Worm (Caenorhabditis elegans): ENCODE data around the gene C10E2.5.
A peak's percentile ranks its signal among the peaks of the same experiment; 100 is the strongest.

Gene C10E2.5

ce11 chrX:16799065-16799663 lies 44.8 kb upstream of the C10E2.5 start (continued):
- peak; percentile 3 for TF ChIP-seq ZK185.1 (tag; optimal IDR thresholded peaks at IDR 0.05; ENCODE audit: poor library complexity, severe bottlenecking)
- TF ChIP-seq lin-40 (tag; optimal IDR thresholded peaks at IDR 0.05): peak; percentile 31
- TF ChIP-seq rcor-1 (GFP tag; IDR thresholded peaks at IDR 0.05): peak; percentile 34; the same call in 1 of the 2 replicates

- TF ChIP-seq atf-7 (tag; optimal IDR thresholded peaks at IDR 0.05): peak; percentile 4
- no peak for TF ChIP-seq aptf-2 (GFP tag; conservative IDR thresholded peaks at IDR 0.05)
- TF ChIP-seq ztf-22 (GFP tag; optimal IDR thresholded peaks at IDR 0.05): peak; percentile 52
- no peak for TF ChIP-seq ztf-28 (GFP tag; IDR thresholded peaks at IDR 0.05)
- TF ChIP-seq unc-62 (GFP tag; optimal IDR thresholded peaks at IDR 0.05): no peak
- TF ChIP-seq nhr-80 (tag; optimal IDR thresholded peaks at IDR 0.05): peak; percentile 63
- TF ChIP-seq T26A5.8 (tag; optimal IDR thresholded peaks at IDR 0.05): no peak
- no peak for TF ChIP-seq attf-6 (GFP tag; IDR thresholded peaks at IDR 0.05)
- TF ChIP-seq lin-26 (GFP tag; IDR thresholded peaks at IDR 0.05): no peak
- no peak for TF ChIP-seq ZK185.1 (tag; optimal IDR thresholded peaks at IDR 0.05; ENCODE audit: poor library complexity, severe bottlenecking)
- TF ChIP-seq ama-1 (optimal IDR thresholded peaks at IDR 0.05): no peak
- TF ChIP-seq ama-1 (GFP tag; optimal IDR thresholded peaks at IDR 0.05): no peak
- peak in 1 of 2 experiments; percentile 28 for TF ChIP-seq let-607 (tag; optimal IDR thresholded peaks at IDR 0.05)
- TF ChIP-seq lsy-27 (tag; optimal IDR thresholded peaks at IDR 0.05; ENCODE audit: borderline replicate concordance, insufficient read depth): no peak
- TF ChIP-seq lin-54 (GFP tag; optimal IDR thresholded peaks at IDR 0.05): no peak
- no peak for TF ChIP-seq zfh-2 (GFP tag; conservative IDR thresholded peaks at IDR 0.05)
- TF ChIP-seq ztf-25 (GFP tag; IDR thresholded peaks at IDR 0.05): no peak
- no peak for TF ChIP-seq efl-1 (GFP tag; optimal IDR thresholded peaks at IDR 0.05)
- no peak for TF ChIP-seq ets-4 (GFP tag; optimal IDR thresholded peaks at IDR 0.05)
These were observed 44.2 kb upstream of the C10E2.5 start for ce11 chrX:16798621-16799020.

DNA sequence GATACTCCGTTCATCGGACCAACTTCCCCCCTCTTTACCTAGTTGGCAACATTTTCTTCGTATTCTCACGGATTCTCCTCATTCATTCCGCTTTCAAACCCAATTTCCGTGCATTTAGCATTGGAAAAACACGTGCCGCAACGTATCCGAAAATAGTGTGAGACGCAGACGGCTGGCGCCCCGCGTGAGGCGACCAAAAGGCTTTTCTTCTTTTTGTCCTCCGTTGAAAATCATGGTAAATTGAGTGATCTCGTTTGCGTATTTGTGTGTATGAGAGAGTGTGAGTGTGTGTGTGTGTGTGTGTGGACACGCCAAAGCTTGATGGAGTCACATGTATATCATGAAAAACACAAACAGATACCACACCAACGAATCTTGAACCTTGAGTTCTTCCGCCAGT lies 42.5 kb upstream of the C10E2.5 start:
- TF ChIP-seq sdz-38 (tag; optimal IDR thresholded peaks at IDR 0.05): no peak
- peak; percentile 59 for TF ChIP-seq ama-1 (optimal IDR thresholded peaks at IDR 0.05)
- TF ChIP-seq ama-1 (GFP tag; optimal IDR thresholded peaks at IDR 0.05): no peak
- peak; percentile 52; the same call in 1 of the 2 replicates for TF ChIP-seq attf-3 (GFP tag; conservative IDR thresholded peaks at IDR 0.05)
- peak; percentile 81 for TF ChIP-seq cebp-1 (GFP tag; IDR thresholded peaks at IDR 0.05)
- peak; percentile 88 for TF ChIP-seq cebp-1 (tag; optimal IDR thresholded peaks at IDR 0.05)
- TF ChIP-seq ceh-91 (GFP tag; IDR thresholded peaks at IDR 0.05): no peak
- peak; percentile 69 for TF ChIP-seq dox-1 (GFP tag; IDR thresholded peaks at IDR 0.05)
- TF ChIP-seq rcor-1 (GFP tag; IDR thresholded peaks at IDR 0.05): 0 out of 2 replicates have a peak, but pooled peaks have one; percentile 49
- TF ChIP-seq B0019.2 (GFP tag; conservative IDR thresholded peaks at IDR 0.05): no peak
- no peak for TF ChIP-seq ztf-6 (GFP tag; IDR thresholded peaks at IDR 0.05)
- TF ChIP-seq lin-40 (tag; optimal IDR thresholded peaks at IDR 0.05): peak; percentile 90
- TF ChIP-seq rpc-1 (optimal IDR thresholded peaks at IDR 0.05): no peak
- no peak for TF ChIP-seq rpc-1 (tag; optimal IDR thresholded peaks at IDR 0.05)
- TF ChIP-seq lir-1 (GFP tag; conservative IDR thresholded peaks at IDR 0.05): peak; percentile 73
- no peak for TF ChIP-seq bed-1 (GFP tag; IDR thresholded peaks at IDR 0.05)
- no peak for TF ChIP-seq akir-1 (GFP tag; optimal IDR thresholded peaks at IDR 0.05)
- TF ChIP-seq zfh-2 (GFP tag; conservative IDR thresholded peaks at IDR 0.05): peak; percentile 91
- no peak for TF ChIP-seq attf-6 (GFP tag; IDR thresholded peaks at IDR 0.05)
- TF ChIP-seq Y53F4B.3 (GFP tag; IDR thresholded peaks at IDR 0.05): no peak
- TF ChIP-seq F23B12.7 (tag; optimal IDR thresholded peaks at IDR 0.05; ENCODE audit: insufficient read depth): no peak
- TF ChIP-seq snpc-3.4 (tag; optimal IDR thresholded peaks at IDR 0.05): no peak
- TF ChIP-seq nhr-90 (tag; optimal IDR thresholded peaks at IDR 0.05): peak; percentile 53
- TF ChIP-seq Y95B8A.8 (GFP tag; IDR thresholded peaks at IDR 0.05): 0 out of 2 replicates have a peak, but pooled peaks have one; percentile 8
- TF ChIP-seq mxl-1 (tag; optimal IDR thresholded peaks at IDR 0.05): no peak
- no peak for TF ChIP-seq C17E4.6 (GFP tag; IDR thresholded peaks at IDR 0.05)
- TF ChIP-seq pha-4 (tag; optimal IDR thresholded peaks at IDR 0.05): no peak
- no peak for TF ChIP-seq nfya-1 (tag; optimal IDR thresholded peaks at IDR 0.05; ENCODE audit: borderline replicate concordance, insufficient read depth)
- TF ChIP-seq ztf-25 (GFP tag; IDR thresholded peaks at IDR 0.05): no peak
- no peak for TF ChIP-seq F55B11.4 (tag; optimal IDR thresholded peaks at IDR 0.05; ENCODE audit: borderline replicate concordance, insufficient read depth)
